Worm (Caenorhabditis elegans): ENCODE data around the gene marg-1.

- TF ChIP-seq ref-1 (GFP tag; conservative IDR thresholded peaks at IDR 0.05) (no peak), med-1 (GFP tag; optimal IDR thresholded peaks at IDR 0.05; ENCODE audit: insufficient read depth) (no peak)
Measured at ce11 chrX:3755753-3756152, 25.2 kb downstream of the marg-1 start.
